Fruit fly (Drosophila melanogaster) whole organism, embryonic: ENCODE measurements around the gene PEK.
A peak's percentile ranks its signal among the peaks of the same experiment; 100 is the strongest.

ENCODE experiments used
- ATbp ChIP-seq: fragments of 200-800 bp; sonication (Bioruptor generic); optimal IDR thresholded peaks from 2 replicates; lab custom pipeline; 2017; ENCODE audit warnings: missing biosample characterization, mild to moderate bottlenecking, missing genetic modification characterization, missing genetic modification reagents
- Atf-2 ChIP-seq: fragments of 200-800 bp; sonication (Bioruptor generic); optimal IDR thresholded peaks from 2 replicates; lab custom pipeline; 2016; ENCODE audit warnings: missing biosample characterization, missing genetic modification characterization
- CG10274 ChIP-seq: fragments of 200-800 bp; sonication (Bioruptor generic); optimal IDR thresholded peaks from 3 replicates; lab custom pipeline; 2017; ENCODE audit warnings: missing biosample characterization, mild to moderate bottlenecking, missing genetic modification characterization
- CG10321 ChIP-seq: fragments of 200-800 bp; sonication (Bioruptor generic); IDR thresholded peaks from 2 replicates; pipeline ENCODE4 v1.3.6; 2022; ENCODE audit warnings: missing biosample characterization, missing genetic modification characterization
- CG10959 ChIP-seq: fragments of 200-800 bp; sonication (Bioruptor generic); IDR thresholded peaks from 2 replicates; pipeline ENCODE4 v1.3.6; 2022; ENCODE audit warnings: missing biosample characterization, missing genetic modification characterization
- CG13775 ChIP-seq: fragments of 200-800 bp; sonication (Bioruptor generic); optimal IDR thresholded peaks from 3 replicates; lab custom pipeline; 2017; ENCODE audit warnings: missing biosample characterization, mild to moderate bottlenecking, missing genetic modification characterization
- CG15601 ChIP-seq: fragments of 200-800 bp; sonication (Bioruptor generic); optimal IDR thresholded peaks from 3 replicates; lab custom pipeline; 2019; ENCODE audit warnings: missing biosample characterization, mild to moderate bottlenecking, missing genetic modification characterization, moderate library complexity
- CG1603 ChIP-seq: fragments of 200-800 bp; sonication (Bioruptor generic); optimal IDR thresholded peaks from 2 replicates; lab custom pipeline; 2019; ENCODE audit warnings: missing biosample characterization, mild to moderate bottlenecking, missing genetic modification characterization, moderate library complexity
- CG17186 ChIP-seq: fragments of 200-800 bp; sonication (Bioruptor generic); optimal IDR thresholded peaks from 3 replicates; lab custom pipeline; 2017; ENCODE audit warnings: missing biosample characterization, missing genetic modification reagents, missing genetic modification characterization
- CG17361 ChIP-seq: fragments of 200-800 bp; sonication (Bioruptor generic); IDR thresholded peaks from 3 replicates; pipeline ENCODE4 v1.3.6; 2022; ENCODE audit warnings: missing biosample characterization, missing genetic modification characterization
- CG17385 ChIP-seq: fragments of 200-800 bp; sonication (Bioruptor generic); optimal IDR thresholded peaks from 3 replicates; lab custom pipeline; 2018; ENCODE audit warnings: missing biosample characterization, mild to moderate bottlenecking, missing genetic modification characterization
- CG17802 ChIP-seq: fragments of 200-800 bp; sonication (Bioruptor generic); optimal IDR thresholded peaks from 2 replicates; lab custom pipeline; 2018; ENCODE audit warnings: missing biosample characterization, mild to moderate bottlenecking, missing genetic modification characterization, moderate library complexity
- CG18011 ChIP-seq: fragments of 200-800 bp; sonication (Bioruptor generic); optimal IDR thresholded peaks from 2 replicates; lab custom pipeline; 2017; ENCODE audit warnings: missing biosample characterization, missing genetic modification characterization, mild to moderate bottlenecking, moderate library complexity, missing genotype
- CG2116 ChIP-seq: fragments of 200-800 bp; sonication (Bioruptor generic); optimal IDR thresholded peaks from 3 replicates; lab custom pipeline; 2018; ENCODE audit warnings: missing biosample characterization, mild to moderate bottlenecking, missing genetic modification characterization
- CG2889 ChIP-seq: fragments of 200-800 bp; sonication (Bioruptor generic); IDR thresholded peaks from 3 replicates; pipeline ENCODE4 v1.3.6; 2022; ENCODE audit warnings: missing biosample characterization, missing genetic modification characterization
- CG32532 ChIP-seq: fragments of 200-800 bp; sonication (Bioruptor generic); IDR thresholded peaks from 2 replicates; pipeline ENCODE4 v1.3.6; 2022; ENCODE audit warnings: missing biosample characterization, missing genetic modification characterization
- CG3281 ChIP-seq: fragments of 200-800 bp; sonication (Bioruptor generic); optimal IDR thresholded peaks from 3 replicates; lab custom pipeline; 2017; ENCODE audit warnings: missing biosample characterization, mild to moderate bottlenecking, missing genetic modification characterization
- CG34422 ChIP-seq: fragments of 200-800 bp; sonication (Bioruptor generic); IDR thresholded peaks from 3 replicates; pipeline ENCODE4 v1.3.6; 2022; ENCODE audit warnings: missing biosample characterization, missing genetic modification characterization
- CG6683 ChIP-seq: fragments of 200-800 bp; sonication (Bioruptor generic); optimal IDR thresholded peaks from 2 replicates; lab custom pipeline; 2017; ENCODE audit warnings: missing biosample characterization, mild to moderate bottlenecking, missing genetic modification characterization, missing genetic modification reagents
- CG6689 ChIP-seq: fragments of 200-800 bp; sonication (Bioruptor generic); IDR thresholded peaks from 2 replicates; pipeline ENCODE4 v1.3.6; 2022; ENCODE audit warnings: missing biosample characterization, missing genetic modification characterization
- CG9817 ChIP-seq: fragments of 200-800 bp; sonication (Bioruptor generic); optimal IDR thresholded peaks from 2 replicates; lab custom pipeline; 2018; ENCODE audit warnings: missing biosample characterization, mild to moderate bottlenecking, missing genetic modification characterization, moderate library complexity
- CG9932 ChIP-seq: fragments of 200-800 bp; sonication (Bioruptor generic); IDR thresholded peaks from 2 replicates; pipeline ENCODE4 v1.3.6; 2022; ENCODE audit warnings: missing biosample characterization, missing genetic modification characterization
- CoRest ChIP-seq: fragments of 200-800 bp; sonication (Bioruptor generic); optimal IDR thresholded peaks from 3 replicates; lab custom pipeline; 2018; ENCODE audit warnings: missing biosample characterization, mild to moderate bottlenecking, missing genetic modification characterization, moderate library complexity
- Dek ChIP-seq: fragments of 200-800 bp; sonication (Bioruptor generic); optimal IDR thresholded peaks from 3 replicates; lab custom pipeline; 2019; ENCODE audit warnings: missing biosample characterization, mild to moderate bottlenecking, missing genetic modification characterization, moderate library complexity
- Doc3 ChIP-seq: fragments of 200-800 bp; sonication (Bioruptor generic); IDR thresholded peaks from 3 replicates; pipeline ENCODE4 v1.3.6; 2022; ENCODE audit warnings: missing biosample characterization, missing genetic modification characterization; ENCODE audit not compliant: partially characterized antibody
- Dref ChIP-seq: fragments of 200-800 bp; sonication (Bioruptor generic); IDR thresholded peaks from 2 replicates; pipeline ENCODE4 v1.3.6; 2022; ENCODE audit warnings: missing biosample characterization, missing genetic modification characterization
- Elba2 ChIP-seq: fragments of 200-800 bp; sonication (Bioruptor generic); optimal IDR thresholded peaks from 3 replicates; lab custom pipeline; 2016; ENCODE audit warnings: missing biosample characterization, missing genetic modification characterization
- HHEX ChIP-seq: fragments of 200-800 bp; sonication (Bioruptor generic); optimal IDR thresholded peaks from 3 replicates; lab custom pipeline; 2017; ENCODE audit warnings: missing biosample characterization, mild to moderate bottlenecking, missing genetic modification characterization, missing genetic modification reagents
- Hand ChIP-seq: fragments of 200-800 bp; sonication (Bioruptor generic); optimal IDR thresholded peaks from 2 replicates; lab custom pipeline; 2017; ENCODE audit warnings: mild to moderate bottlenecking, missing biosample characterization, missing genetic modification reagents, missing genetic modification characterization
- Meics ChIP-seq: fragments of 200-800 bp; sonication (Bioruptor generic); optimal IDR thresholded peaks from 2 replicates; lab custom pipeline; 2017; ENCODE audit warnings: missing biosample characterization, mild to moderate bottlenecking, missing genetic modification characterization
- Oaz ChIP-seq: fragments of 200-800 bp; sonication (Bioruptor generic); IDR thresholded peaks from 2 replicates; pipeline ENCODE4 v1.3.6; 2022; ENCODE audit warnings: missing biosample characterization, missing genetic modification characterization
- Oli ChIP-seq: fragments of 200-800 bp; sonication (Bioruptor generic); optimal IDR thresholded peaks from 2 replicates; lab custom pipeline; 2018; ENCODE audit warnings: missing biosample characterization, mild to moderate bottlenecking, missing genetic modification characterization, moderate library complexity
- Ptx1 ChIP-seq: fragments of 200-800 bp; sonication (Bioruptor generic); IDR thresholded peaks from 2 replicates; pipeline ENCODE4 v1.3.6; 2022; ENCODE audit warnings: missing biosample characterization, missing genetic modification characterization
- ap ChIP-seq: fragments of 200-800 bp; sonication (Bioruptor generic); IDR thresholded peaks from 2 replicates; pipeline ENCODE4 v1.3.6; 2022; ENCODE audit warnings: missing biosample characterization, missing genetic modification characterization
- ato ChIP-seq: fragments of 200-800 bp; sonication (Bioruptor generic); IDR thresholded peaks from 2 replicates; pipeline ENCODE4 v1.3.6; 2022; ENCODE audit warnings: missing biosample characterization, missing genetic modification characterization; ENCODE audit not compliant: partially characterized antibody
- az2 ChIP-seq: fragments of 200-800 bp; sonication (Bioruptor generic); optimal IDR thresholded peaks from 3 replicates; lab custom pipeline; 2016; ENCODE audit warnings: missing biosample characterization, missing genetic modification characterization
- caup ChIP-seq: fragments of 200-800 bp; sonication (Bioruptor generic); optimal IDR thresholded peaks from 3 replicates; lab custom pipeline; 2017; ENCODE audit warnings: missing biosample characterization, mild to moderate bottlenecking, missing genetic modification characterization, moderate library complexity; ENCODE audit not compliant: severe bottlenecking
- crc ChIP-seq: fragments of 200-800 bp; sonication (Bioruptor generic); optimal IDR thresholded peaks from 2 replicates; lab custom pipeline; 2016; ENCODE audit warnings: missing biosample characterization, missing genetic modification characterization
- hb ChIP-seq: fragments of 200-800 bp; sonication (Bioruptor generic); IDR thresholded peaks from 3 replicates; pipeline ENCODE4 v1.3.6; 2022; ENCODE audit warnings: missing biosample characterization, missing genetic modification characterization; ENCODE audit not compliant: partially characterized antibody
- klu ChIP-seq: fragments of 200-800 bp; sonication (Bioruptor generic); IDR thresholded peaks from 2 replicates; pipeline ENCODE4 v1.3.6; 2022; ENCODE audit warnings: missing biosample characterization, missing genetic modification characterization
- lab ChIP-seq: fragments of 200-800 bp; sonication (Bioruptor generic); optimal IDR thresholded peaks from 3 replicates; lab custom pipeline; 2017; ENCODE audit warnings: missing biosample characterization, missing genetic modification characterization, mild to moderate bottlenecking, moderate library complexity, missing genetic modification reagents
- oc ChIP-seq: fragments of 200-800 bp; sonication (Bioruptor generic); optimal IDR thresholded peaks from 2 replicates; lab custom pipeline; 2018; ENCODE audit warnings: missing biosample characterization, mild to moderate bottlenecking, missing genetic modification characterization, moderate library complexity
- onecut ChIP-seq: fragments of 200-800 bp; sonication (Bioruptor generic); IDR thresholded peaks from 2 replicates; pipeline ENCODE4 v1.3.6; 2022; ENCODE audit warnings: missing biosample characterization, missing genetic modification characterization
- run ChIP-seq: fragments of 200-800 bp; sonication (Bioruptor generic); optimal IDR thresholded peaks from 3 replicates; lab custom pipeline; 2018; ENCODE audit warnings: missing biosample characterization, mild to moderate bottlenecking, missing genetic modification characterization
- schlank ChIP-seq: fragments of 200-800 bp; sonication (Bioruptor generic); optimal IDR thresholded peaks from 2 replicates; lab custom pipeline; 2018; ENCODE audit warnings: missing biosample characterization, mild to moderate bottlenecking, missing genetic modification characterization
- scrt ChIP-seq: fragments of 200-800 bp; sonication (Bioruptor generic); optimal IDR thresholded peaks from 2 replicates; lab custom pipeline; 2018; ENCODE audit warnings: missing biosample characterization, mild to moderate bottlenecking, missing genetic modification characterization, moderate library complexity
- sima ChIP-seq: fragments of 200-800 bp; sonication (Bioruptor generic); optimal IDR thresholded peaks from 2 replicates; lab custom pipeline; 2016; ENCODE audit warnings: missing biosample characterization, missing genetic modification characterization
- sqz ChIP-seq: fragments of 200-800 bp; sonication (Bioruptor generic); optimal IDR thresholded peaks from 3 replicates; lab custom pipeline; 2018; ENCODE audit warnings: missing biosample characterization, mild to moderate bottlenecking, missing genetic modification characterization
- trem ChIP-seq: fragments of 200-800 bp; optimal IDR thresholded peaks from 3 replicates; lab custom pipeline; 2019; ENCODE audit warnings: missing biosample characterization, mild to moderate bottlenecking, missing genetic modification characterization, moderate library complexity

Gene PEK

dm6 chr3R:5470586-5471283, 6.2 kb upstream of the PEK start, which contains the start of the genes mRpL44 and Snr1 (continued):
- TF ChIP-seq oc (tag; lab: Kevin White, UChicago) (no peak), CG13775 (GFP tag; lab: Kevin White, UChicago) (peak; percentile 52), ATbp (GFP tag; lab: Kevin White, UChicago) (no peak), sqz (no peak), CG1603 (tag; lab: Kevin White, UChicago) (no peak), klu (GFP tag; lab: Robert Waterston, UW) (peak; percentile 84), Ptx1 (GFP tag; lab: Robert Waterston, UW) (peak; percentile 19; the same call in 1 of the 2 replicates), Oaz (GFP tag; lab: Robert Waterston, UW) (no peak), CG34422 (GFP tag; lab: Robert Waterston, UW) (peak; percentile 41; the same call in 1 of the 3 replicates), Atf-2 (GFP tag; lab: Kevin White, UChicago) (no peak), CG3281 (peak; percentile 69), Hand (GFP tag; lab: Kevin White, UChicago) (peak; percentile 1), ap (no peak), CG2116 (GFP tag; lab: Kevin White, UChicago) (peak; percentile 56), CG9817 (tag; lab: Kevin White, UChicago) (peak; percentile 48), trem (tag; lab: Kevin White, UChicago) (peak; percentile 63), Dref (GFP tag; lab: Robert Waterston, UW) (no peak), Oli (tag; lab: Kevin White, UChicago) (peak; percentile 28), CG10321 (GFP tag; lab: Robert Waterston, UW) (no peak), CG2889 (GFP tag; lab: Robert Waterston, UW) (no peak), hb (no peak), az2 (peak; percentile 33), CG18011 (GFP tag; lab: Kevin White, UChicago) (no peak), CoRest (peak; percentile 76), caup (peak; percentile 47), run (tag; lab: Kevin White, UChicago) (no peak), Dek (peak; percentile 58), Meics (GFP tag; lab: Kevin White, UChicago) (peak; percentile 82), CG10274 (GFP tag; lab: Kevin White, UChicago) (no peak), CG17802 (tag; lab: Kevin White, UChicago) (no peak), sima (GFP tag; lab: Kevin White, UChicago) (no peak), ato (no peak), CG10959 (GFP tag; lab: Robert Waterston, UW) (no peak), CG6683 (peak; percentile 33), CG6689 (GFP tag; lab: Robert Waterston, UW) (no peak), lab (GFP tag; lab: Kevin White, UChicago) (no peak), CG9932 (GFP tag; lab: Robert Waterston, UW) (peak; percentile 63), onecut (GFP tag; lab: Robert Waterston, UW) (no peak), CG32532 (GFP tag; lab: Robert Waterston, UW) (peak; percentile 27; the same call in 1 of the 2 replicates), crc (GFP tag; lab: Kevin White, UChicago) (no peak), Doc3 (GFP tag; lab: Robert Waterston, UW) (no peak), CG15601 (tag; lab: Kevin White, UChicago) (no peak), HHEX (GFP tag; lab: Kevin White, UChicago) (peak; percentile 15), scrt (GFP tag; lab: Kevin White, UChicago) (no peak), CG17385 (GFP tag; lab: Kevin White, UChicago) (no peak), CG17186 (GFP tag; lab: Kevin White, UChicago) (peak; percentile 91), Elba2 (GFP tag; lab: Kevin White, UChicago) (no peak), schlank (no peak), CG17361 (GFP tag; lab: Robert Waterston, UW) (peak; percentile 78; the same call in 2 of the 3 replicates)
